Fruit fly (Drosophila melanogaster) whole organism, prepupa: ENCODE data around the gene Mst57Da.
A peak's percentile ranks its signal among the peaks of the same experiment; 100 is the strongest.

Source experiments
- Blimp-1 ChIP-seq: fragments of 200-800 bp; sonication (Bioruptor generic); optimal IDR thresholded peaks from 3 replicates; lab custom pipeline; 2017; ENCODE audit warnings: missing biosample characterization, missing genetic modification characterization, mild to moderate bottlenecking, moderate library complexity, missing genetic modification reagents
- CG10631 ChIP-seq: fragments of 200-800 bp; sonication (Bioruptor generic); optimal IDR thresholded peaks from 2 replicates; lab custom pipeline; 2016; ENCODE audit warnings: missing biosample characterization, missing genetic modification characterization
- CG11294 ChIP-seq: fragments of 200-800 bp; sonication (Bioruptor generic); IDR thresholded peaks from 2 replicates; pipeline ENCODE4 v1.3.6; 2022; ENCODE audit warnings: missing biosample characterization, missing genetic modification characterization
- CG11762 ChIP-seq: fragments of 200-800 bp; sonication (Bioruptor generic); optimal IDR thresholded peaks from 3 replicates; lab custom pipeline; 2016; ENCODE audit warnings: missing biosample characterization, missing genetic modification characterization; ENCODE audit not compliant: insufficient read depth
- CG15336 ChIP-seq: fragments of 200-800 bp; sonication (Bioruptor generic); IDR thresholded peaks from 2 replicates; pipeline ENCODE4 v1.3.6; 2022; ENCODE audit warnings: missing biosample characterization, missing genetic modification characterization
- CG1621 ChIP-seq: fragments of 200-800 bp; sonication (Bioruptor generic); optimal IDR thresholded peaks from 3 replicates; lab custom pipeline; 2018; ENCODE audit warnings: missing biosample characterization, mild to moderate bottlenecking, missing genetic modification characterization
- CG16779 ChIP-seq: fragments of 200-800 bp; sonication (Bioruptor generic); optimal IDR thresholded peaks from 3 replicates; lab custom pipeline; 2017; ENCODE audit warnings: missing biosample characterization, mild to moderate bottlenecking, missing genetic modification characterization
- CG32006 ChIP-seq: fragments of 200-800 bp; sonication (Bioruptor generic); optimal IDR thresholded peaks from 3 replicates; lab custom pipeline; 2017; ENCODE audit warnings: missing biosample characterization, mild to moderate bottlenecking, missing genetic modification characterization
- CG34406 ChIP-seq: fragments of 200-800 bp; sonication (Bioruptor generic); optimal IDR thresholded peaks from 3 replicates; lab custom pipeline; 2016; ENCODE audit warnings: missing biosample characterization, missing genetic modification characterization
- CG3919 ChIP-seq: fragments of 200-800 bp; sonication (Bioruptor generic); optimal IDR thresholded peaks from 3 replicates; lab custom pipeline; 2016; ENCODE audit warnings: missing biosample characterization, missing genetic modification characterization
- CG4318 ChIP-seq: fragments of 200-800 bp; sonication (Bioruptor generic); optimal IDR thresholded peaks from 3 replicates; lab custom pipeline; 2017; ENCODE audit warnings: missing biosample characterization, mild to moderate bottlenecking, missing genetic modification characterization
- CG6163 ChIP-seq: fragments of 200-800 bp; sonication (Bioruptor generic); IDR thresholded peaks from 3 replicates; pipeline ENCODE4 v1.3.6; 2022; ENCODE audit warnings: missing biosample characterization, missing genetic modification characterization
- CG6792 ChIP-seq: fragments of 200-800 bp; sonication (Bioruptor generic); optimal IDR thresholded peaks from 3 replicates; lab custom pipeline; 2016; ENCODE audit warnings: missing biosample characterization, missing genetic modification characterization
- CG6808 ChIP-seq: fragments of 200-800 bp; sonication (Bioruptor generic); optimal IDR thresholded peaks from 3 replicates; lab custom pipeline; 2017; ENCODE audit warnings: missing biosample characterization, missing genetic modification characterization, mild to moderate bottlenecking, moderate library complexity, missing genetic modification reagents
- CG6854 ChIP-seq: fragments of 200-800 bp; sonication (Bioruptor generic); optimal IDR thresholded peaks from 2 replicates; lab custom pipeline; 2017; ENCODE audit warnings: missing biosample characterization, mild to moderate bottlenecking, missing genetic modification characterization
- CG7368 ChIP-seq: fragments of 200-800 bp; sonication (Bioruptor generic); optimal IDR thresholded peaks from 3 replicates; lab custom pipeline; 2016; ENCODE audit warnings: missing biosample characterization, missing genetic modification characterization
- CG8119 ChIP-seq: fragments of 200-800 bp; sonication (Bioruptor generic); IDR thresholded peaks from 3 replicates; pipeline ENCODE4 v1.3.6; 2022; ENCODE audit warnings: missing biosample characterization, missing genetic modification characterization
- CG8632 ChIP-seq: fragments of 200-800 bp; sonication (Bioruptor generic); optimal IDR thresholded peaks from 3 replicates; lab custom pipeline; 2016; ENCODE audit warnings: missing biosample characterization, missing genetic modification characterization
- CG9139 ChIP-seq: fragments of 200-800 bp; sonication (Bioruptor generic); optimal IDR thresholded peaks from 3 replicates; lab custom pipeline; 2017; ENCODE audit warnings: missing biosample characterization, mild to moderate bottlenecking, missing genetic modification characterization
- Eip75B ChIP-seq: fragments of 200-800 bp; sonication (Bioruptor generic); optimal IDR thresholded peaks from 3 replicates; lab custom pipeline; 2016; ENCODE audit warnings: missing biosample characterization, missing genetic modification characterization
- Eip78C ChIP-seq: fragments of 200-800 bp; sonication (Bioruptor generic); peaks from one replicate; lab custom pipeline; 2016; ENCODE audit warnings: missing biosample characterization, missing genetic modification characterization
- Eip93F ChIP-seq: fragments of 200-800 bp; sonication (Bioruptor generic); optimal IDR thresholded peaks from 2 replicates; lab custom pipeline; 2016; ENCODE audit warnings: missing biosample characterization, mild to moderate bottlenecking, missing genetic modification characterization
- Ets21C ChIP-seq: fragments of 200-800 bp; sonication (Bioruptor generic); optimal IDR thresholded peaks from 3 replicates; lab custom pipeline; 2016; ENCODE audit warnings: missing biosample characterization, missing genetic modification characterization
- Gug ChIP-seq: fragments of 200-800 bp; sonication (Bioruptor generic); IDR thresholded peaks from 2 replicates; pipeline ENCODE4 v1.3.6; 2022; ENCODE audit warnings: missing biosample characterization, missing genetic modification characterization
- Hr39 ChIP-seq: fragments of 200-800 bp; sonication (Bioruptor generic); optimal IDR thresholded peaks from 2 replicates; lab custom pipeline; 2016; ENCODE audit warnings: missing biosample characterization, missing genetic modification characterization
- Hr4 ChIP-seq: fragments of 200-800 bp; sonication (Bioruptor generic); optimal IDR thresholded peaks from 3 replicates; lab custom pipeline; 2016; ENCODE audit warnings: missing biosample characterization, missing genetic modification characterization
- Met ChIP-seq: fragments of 200-800 bp; sonication (Bioruptor generic); optimal IDR thresholded peaks from 3 replicates; lab custom pipeline; 2016; ENCODE audit warnings: missing biosample characterization, missing genetic modification characterization
- Sox102F ChIP-seq: fragments of 200-800 bp; sonication (Bioruptor generic); optimal IDR thresholded peaks from 2 replicates; lab custom pipeline; 2016; ENCODE audit warnings: missing biosample characterization, mild to moderate bottlenecking, missing genetic modification characterization
- Sox14 ChIP-seq: fragments of 200-800 bp; sonication (Bioruptor generic); optimal IDR thresholded peaks from 3 replicates; lab custom pipeline; 2016; ENCODE audit warnings: missing biosample characterization, missing genetic modification characterization
- Sox15 ChIP-seq: fragments of 200-800 bp; sonication (Bioruptor generic); optimal IDR thresholded peaks from 3 replicates; lab custom pipeline; 2016; ENCODE audit warnings: missing biosample characterization, missing genetic modification characterization
- acj6 ChIP-seq: fragments of 200-800 bp; sonication (Bioruptor generic); optimal IDR thresholded peaks from 3 replicates; lab custom pipeline; 2016; ENCODE audit warnings: missing biosample characterization, missing genetic modification characterization
- dac ChIP-seq: fragments of 200-800 bp; sonication (Bioruptor generic); optimal IDR thresholded peaks from 2 replicates; lab custom pipeline; 2017; ENCODE audit warnings: missing biosample characterization, mild to moderate bottlenecking, missing genetic modification characterization
- dsx ChIP-seq: fragments of 200-800 bp; optimal IDR thresholded peaks from 3 replicates; lab custom pipeline; 2019; ENCODE audit warnings: missing biosample characterization, mild to moderate bottlenecking, missing genetic modification characterization, moderate library complexity; ENCODE audit not compliant: poor library complexity, severe bottlenecking
- eg ChIP-seq: fragments of 200-800 bp; sonication (Bioruptor generic); IDR thresholded peaks from 3 replicates; pipeline ENCODE4 v1.3.6; 2022; ENCODE audit warnings: missing biosample characterization, missing genetic modification characterization
- esn ChIP-seq: fragments of 200-800 bp; sonication (Bioruptor generic); optimal IDR thresholded peaks from 2 replicates; lab custom pipeline; 2016; ENCODE audit warnings: missing biosample characterization, mild to moderate bottlenecking, missing genetic modification characterization, moderate library complexity
- fd59A ChIP-seq: fragments of 200-800 bp; sonication (Bioruptor generic); optimal IDR thresholded peaks from 2 replicates; lab custom pipeline; 2017; ENCODE audit warnings: missing biosample characterization, mild to moderate bottlenecking, missing genetic modification characterization, missing genetic modification reagents
- fd85E ChIP-seq: fragments of 200-800 bp; sonication (Bioruptor generic); optimal IDR thresholded peaks from 3 replicates; lab custom pipeline; 2016; ENCODE audit warnings: missing biosample characterization, missing genetic modification characterization
- fkh ChIP-seq: fragments of 200-800 bp; sonication (Bioruptor generic); optimal IDR thresholded peaks from 3 replicates; lab custom pipeline; 2017; ENCODE audit warnings: missing biosample characterization, mild to moderate bottlenecking, missing genetic modification characterization, moderate library complexity
- lz ChIP-seq: fragments of 200-800 bp; sonication (Bioruptor generic); optimal IDR thresholded peaks from 3 replicates; lab custom pipeline; 2016; ENCODE audit warnings: missing biosample characterization, missing genetic modification characterization
- pdm3 ChIP-seq: fragments of 200-800 bp; sonication (Bioruptor generic); optimal IDR thresholded peaks from 3 replicates; lab custom pipeline; 2016; ENCODE audit warnings: missing biosample characterization, missing genetic modification characterization
- spab ChIP-seq: fragments of 200-800 bp; sonication (Bioruptor generic); optimal IDR thresholded peaks from 2 replicates; lab custom pipeline; 2017; ENCODE audit warnings: missing biosample characterization, mild to moderate bottlenecking, missing genetic modification characterization, missing genetic modification reagents
- svp ChIP-seq: fragments of 200-800 bp; sonication (Bioruptor generic); peaks from one replicate; lab custom pipeline; 2016; ENCODE audit warnings: missing biosample characterization, missing genetic modification characterization
- topi ChIP-seq: fragments of 200-800 bp; sonication (Bioruptor generic); optimal IDR thresholded peaks from 3 replicates; lab custom pipeline; 2016; ENCODE audit warnings: missing biosample characterization, missing genetic modification characterization

Gene Mst57Da

DNA sequence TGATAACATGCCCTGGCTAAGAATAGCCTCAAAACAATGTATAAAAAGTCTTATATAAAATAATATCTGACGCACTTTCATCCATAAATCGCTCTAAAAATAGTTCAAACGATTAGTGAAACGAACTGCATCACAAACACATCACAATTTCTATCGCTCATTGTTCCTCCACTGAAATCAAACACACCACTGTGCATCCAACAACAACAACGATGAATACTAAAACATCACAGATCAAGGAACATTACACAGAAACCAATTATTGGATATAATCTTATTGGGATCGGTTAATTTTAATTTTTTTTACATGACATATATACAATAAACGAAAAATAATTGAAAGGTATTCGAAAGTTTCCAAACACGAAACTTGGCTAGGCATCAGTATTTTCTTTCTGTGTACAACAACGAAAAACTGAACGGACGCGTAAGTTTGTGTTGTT is 47.6 kb upstream of the Mst57Da start (continued):
- TF ChIP-seq Hr4 (GFP tag; lab: Kevin White, UChicago) = peak; percentile 79
- peak; percentile 29 for TF ChIP-seq Sox102F
- peak; percentile 68 for TF ChIP-seq svp (GFP tag; lab: Kevin White, UChicago)
- no peak for TF ChIP-seq CG34406
- TF ChIP-seq Sox15 = no peak
- no peak for TF ChIP-seq CG6808 (GFP tag; lab: Kevin White, UChicago)
- TF ChIP-seq CG11294 (GFP tag; lab: Robert Waterston, UW) = 0 out of 2 replicates have a peak, but pooled peaks have one; percentile 51
- TF ChIP-seq fd85E (GFP tag; lab: Kevin White, UChicago) = no peak
- peak; percentile 78; the same call in 2 of the 3 replicates for TF ChIP-seq CG8119 (GFP tag; lab: Robert Waterston, UW)
- TF ChIP-seq Ets21C (GFP tag; lab: Kevin White, UChicago) = no peak
- TF ChIP-seq CG9139 (GFP tag; lab: Kevin White, UChicago) = no peak
- peak; percentile 28 for TF ChIP-seq esn (GFP tag; lab: Kevin White, UChicago)
- peak; percentile 10 for TF ChIP-seq CG11762
- no peak for TF ChIP-seq Eip75B (GFP tag; lab: Kevin White, UChicago)
- TF ChIP-seq Eip93F (GFP tag; lab: Kevin White, UChicago) = no peak
- no peak for TF ChIP-seq CG1621 (tag; lab: Kevin White, UChicago)

DNA sequence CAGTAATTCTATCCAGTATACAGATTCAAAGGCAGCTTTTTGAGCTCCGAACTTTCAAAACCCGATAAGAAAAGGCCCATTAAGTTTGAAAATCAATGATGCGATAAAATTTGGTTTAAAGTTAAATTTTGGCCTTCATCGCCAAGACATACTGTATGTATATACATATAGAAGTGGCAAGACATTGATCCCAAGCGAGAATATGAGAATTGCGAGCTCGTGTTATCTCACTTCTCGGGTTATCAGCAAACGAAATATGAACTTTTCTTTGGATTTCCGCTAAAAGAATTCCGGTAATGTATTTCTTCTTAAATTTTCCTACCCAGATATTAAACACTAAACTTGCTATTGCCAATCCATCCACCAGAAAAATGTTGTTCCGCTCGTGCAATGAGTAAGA is 45.4 kb upstream of the Mst57Da start:
- TF ChIP-seq Eip78C (GFP tag; lab: Kevin White, UChicago) (peak; percentile 31), dac (no peak), Met (GFP tag; lab: Kevin White, UChicago) (no peak), CG16779 (tag; lab: Kevin White, UChicago) (no peak), CG8632 (GFP tag; lab: Kevin White, UChicago) (no peak), spab (no peak), CG6854 (GFP tag; lab: Kevin White, UChicago) (no peak), acj6 (GFP tag; lab: Kevin White, UChicago) (no peak), CG8119 (GFP tag; lab: Robert Waterston, UW) (peak; percentile 43; the same call in 1 of the 3 replicates), fd59A (GFP tag; lab: Kevin White, UChicago) (no peak), pdm3 (GFP tag; lab: Kevin White, UChicago) (peak; percentile 22), svp (GFP tag; lab: Kevin White, UChicago) (peak; percentile 93), CG3919 (GFP tag; lab: Kevin White, UChicago) (no peak), Hr39 (GFP tag; lab: Kevin White, UChicago) (no peak), Sox15 (no peak), lz (GFP tag; lab: Kevin White, UChicago) (no peak), CG11294 (GFP tag; lab: Robert Waterston, UW) (no peak), CG32006 (no peak), topi (GFP tag; lab: Kevin White, UChicago) (no peak), eg (GFP tag; lab: Robert Waterston, UW) (no peak), CG10631 (no peak), fkh (no peak), esn (GFP tag; lab: Kevin White, UChicago) (no peak), Sox14 (GFP tag; lab: Kevin White, UChicago) (no peak), CG4318 (GFP tag; lab: Kevin White, UChicago) (no peak), CG34406 (no peak), CG15336 (GFP tag; lab: Robert Waterston, UW) (no peak), CG6163 (GFP tag; lab: Robert Waterston, UW) (no peak), dsx (GFP tag; lab: Kevin White, UChicago) (no peak), fd85E (GFP tag; lab: Kevin White, UChicago) (no peak), Gug (GFP tag; lab: Robert Waterston, UW) (no peak), Ets21C (GFP tag; lab: Kevin White, UChicago) (no peak), CG7368 (GFP tag; lab: Kevin White, UChicago) (no peak), CG1621 (tag; lab: Kevin White, UChicago) (no peak), CG6792 (GFP tag; lab: Kevin White, UChicago) (no peak), Blimp-1 (GFP tag; lab: Kevin White, UChicago) (no peak), Hr4 (GFP tag; lab: Kevin White, UChicago) (peak; percentile 13)
